Worm (Caenorhabditis elegans) whole organism, early embryonic: ENCODE results near the gene cyp-14A1.

Experiments used
- B0310.2 ChIP-seq: sonication (generic microtip); optimal IDR thresholded peaks from 2 replicates; lab custom pipeline; 2016; ENCODE audit warnings: mild to moderate bottlenecking, missing genetic modification characterization, missing compliant biosample characterization
- F13C5.2 ChIP-seq: sonication (generic microtip); optimal IDR thresholded peaks from 2 replicates; lab custom pipeline; 2017; ENCODE audit warnings: mild to moderate bottlenecking, missing genetic modification characterization, inconsistent platforms, missing compliant biosample characterization
- aly-1 ChIP-seq: sonication (generic microtip); optimal IDR thresholded peaks from 2 replicates; lab custom pipeline; 2016; ENCODE audit warnings: missing genetic modification characterization, missing compliant biosample characterization
- ama-1 ChIP-seq: fragments of 150-350 bp; optimal IDR thresholded peaks from 2 replicates; lab custom pipeline; 2014
- ceh-13 ChIP-seq: fragments of 200-800 bp; sonication (Bioruptor generic); optimal IDR thresholded peaks from 2 replicates; lab custom pipeline; 2018; ENCODE audit warnings: mild to moderate bottlenecking, missing genetic modification characterization, missing compliant biosample characterization
- ceh-36 ChIP-seq: sonication (generic microtip); optimal IDR thresholded peaks from 2 replicates; lab custom pipeline; 2016; ENCODE audit warnings: missing genetic modification characterization, inconsistent platforms, missing compliant biosample characterization
- ets-7 ChIP-seq: sonication (generic microtip); optimal IDR thresholded peaks from 2 replicates; lab custom pipeline; 2016; ENCODE audit warnings: missing genotype, missing genetic modification characterization, missing compliant biosample characterization
- flt-1 ChIP-seq: fragments of 200-800 bp; sonication (Bioruptor generic); IDR thresholded peaks from 2 replicates; pipeline ENCODE4 v1.3.6; 2022; ENCODE audit warnings: missing genetic modification characterization, missing compliant biosample characterization
- hmbx-1 ChIP-seq: sonication (generic microtip); optimal IDR thresholded peaks from 2 replicates; lab custom pipeline; 2016; ENCODE audit warnings: mild to moderate bottlenecking, missing genetic modification characterization, missing compliant biosample characterization
- hmg-4 ChIP-seq: fragments of 200-800 bp; sonication (Bioruptor generic); optimal IDR thresholded peaks from 2 replicates; lab custom pipeline; 2018; ENCODE audit warnings: mild to moderate bottlenecking, missing genetic modification characterization, missing compliant biosample characterization
- hnd-1 ChIP-seq: sonication (generic microtip); optimal IDR thresholded peaks from 2 replicates; lab custom pipeline; 2016; ENCODE audit warnings: missing genetic modification characterization, missing compliant biosample characterization
- pes-1 ChIP-seq: fragments of 200-800 bp; sonication (Bioruptor generic); IDR thresholded peaks from 2 replicates; pipeline ENCODE4 v1.3.6; 2022; ENCODE audit warnings: missing genetic modification reagents, missing genetic modification characterization, missing compliant biosample characterization
- scrt-1 ChIP-seq: fragments of 200-800 bp; sonication (Bioruptor generic); IDR thresholded peaks from 2 replicates; pipeline ENCODE4 v1.3.6; 2022; ENCODE audit warnings: missing genetic modification characterization, missing compliant biosample characterization
- sea-1 ChIP-seq: fragments of 200-800 bp; sonication (Bioruptor generic); conservative IDR thresholded peaks from 2 replicates; pipeline ENCODE4 v1.3.6; 2022; ENCODE audit warnings: missing genetic modification characterization, missing compliant biosample characterization
- tbx-11 ChIP-seq: fragments of 200-800 bp; sonication (Bioruptor generic); IDR thresholded peaks from 2 replicates; pipeline ENCODE4 v1.3.6; 2022; ENCODE audit warnings: missing genetic modification characterization, missing compliant biosample characterization
- tbx-37 ChIP-seq: fragments of 200-800 bp; sonication (Bioruptor generic); conservative IDR thresholded peaks from 2 replicates; pipeline ENCODE4 v1.3.6; 2022; ENCODE audit warnings: missing genetic modification reagents, missing genetic modification characterization, missing compliant biosample characterization
- tra-4 ChIP-seq: sonication (generic microtip); optimal IDR thresholded peaks from 2 replicates; lab custom pipeline; 2017; ENCODE audit warnings: missing genetic modification characterization, missing compliant biosample characterization

Gene cyp-14A1

DNA sequence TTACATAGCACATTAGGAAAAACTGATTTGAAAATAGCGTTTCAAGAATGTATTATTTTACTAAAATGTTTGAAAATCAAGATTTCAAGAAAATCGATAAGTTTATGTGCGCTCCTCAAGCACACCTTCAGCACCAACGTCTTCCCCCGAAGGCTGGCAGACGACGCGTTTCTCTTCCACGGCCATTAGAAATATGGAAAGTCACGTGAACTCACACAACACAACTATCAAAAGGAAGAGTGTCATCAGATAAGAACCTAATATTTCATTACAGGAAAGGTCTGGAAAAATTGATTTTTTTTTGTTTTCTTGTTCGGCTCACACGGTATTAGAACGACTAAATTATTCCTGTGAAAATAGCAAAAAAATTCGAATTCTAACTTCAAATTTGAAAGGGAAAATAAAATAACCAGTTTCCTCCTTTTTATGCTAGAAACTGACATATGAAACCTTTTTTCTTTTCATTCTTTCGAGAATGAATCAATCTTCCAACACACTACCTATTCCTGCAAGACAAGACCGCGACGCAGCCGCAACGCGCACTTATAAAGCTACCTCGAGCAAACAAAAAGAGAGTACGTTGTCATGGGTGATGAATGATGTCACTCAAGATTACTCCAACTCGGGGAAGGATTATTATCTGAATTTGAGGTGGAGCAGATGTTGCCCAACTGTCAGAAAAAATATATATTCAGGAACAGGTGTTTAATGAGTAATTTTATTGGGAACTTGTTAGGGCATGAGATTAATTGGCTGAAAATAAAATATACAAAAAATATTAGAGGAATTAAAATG lies 41.8 kb downstream of the cyp-14A1 start:
- no peak for TF ChIP-seq ama-1 (lab: Kevin White, UChicago)
- TF ChIP-seq ceh-36 = peak; percentile 5
- no peak for TF ChIP-seq sea-1
- no peak for TF ChIP-seq B0310.2 (tag; lab: Kevin White, UChicago)
- no peak for TF ChIP-seq flt-1

DNA sequence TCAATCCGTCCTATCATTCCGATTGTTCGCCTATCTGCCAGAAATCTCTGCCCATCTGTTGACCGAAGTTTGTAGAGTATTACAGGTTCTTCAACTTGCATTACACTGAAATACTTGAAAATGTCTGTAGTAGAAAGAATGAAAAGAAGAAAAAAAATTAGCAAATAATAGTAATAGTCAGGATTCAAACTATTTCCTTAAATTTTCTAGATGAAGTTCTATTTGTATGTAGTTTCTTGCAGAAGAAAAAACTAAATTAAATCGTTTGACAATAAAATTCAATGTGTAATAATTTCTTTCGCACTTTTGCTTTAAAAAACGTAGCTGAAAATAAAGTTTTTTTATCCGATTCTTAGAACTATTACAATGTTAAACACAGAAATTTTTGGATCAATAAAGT lies 42.5 kb downstream of the cyp-14A1 start, which contains the start of gene skr-19:
skr-19 (minus strand) TSS at position 101 of the 400 bp plus-strand sequence.
- no peak for TF ChIP-seq tbx-11 (GFP tag; lab: Robert Waterston, UW)
- TF ChIP-seq sea-1 = no peak
- TF ChIP-seq scrt-1 (GFP tag; lab: Robert Waterston, UW) = no peak
- TF ChIP-seq tbx-37 (GFP tag; lab: Robert Waterston, UW) = no peak
- TF ChIP-seq flt-1 = no peak
- no peak for TF ChIP-seq ceh-13 (GFP tag; lab: Kevin White, UChicago)
- no peak for TF ChIP-seq hmg-4 (GFP tag; lab: Kevin White, UChicago)
- no peak for TF ChIP-seq hmbx-1 (tag; lab: Kevin White, UChicago)
- TF ChIP-seq B0310.2 (tag; lab: Kevin White, UChicago) = no peak
- no peak for TF ChIP-seq pes-1 (GFP tag; lab: Robert Waterston, UW)
- TF ChIP-seq hnd-1 (tag; lab: Kevin White, UChicago) = no peak
- no peak for TF ChIP-seq tra-4 (tag; lab: Kevin White, UChicago)
- no peak for TF ChIP-seq ets-7 (tag; lab: Kevin White, UChicago)
- TF ChIP-seq aly-1 (tag; lab: Kevin White, UChicago) = no peak
- TF ChIP-seq ceh-36 = no peak
- no peak for TF ChIP-seq F13C5.2 (tag; lab: Kevin White, UChicago)
- no peak for TF ChIP-seq ama-1 (lab: Kevin White, UChicago)

DNA sequence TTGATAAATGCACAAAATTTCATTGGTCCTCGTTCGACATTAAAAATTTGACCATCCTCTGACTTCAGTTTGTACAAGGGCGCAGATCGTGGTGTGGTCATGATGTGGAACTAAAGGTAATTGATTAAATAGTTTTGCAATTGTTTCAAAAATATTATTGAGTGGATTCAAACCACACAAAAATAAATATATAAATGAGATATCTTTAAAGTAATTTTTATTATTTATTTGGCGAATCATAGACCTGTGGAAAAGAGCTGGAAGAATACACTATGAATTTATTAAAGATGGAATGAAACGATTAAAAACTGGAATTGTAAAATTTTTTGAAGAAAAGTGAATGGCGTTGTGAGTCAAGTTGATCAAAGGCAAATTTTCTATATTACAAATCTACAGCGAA lies 43.7 kb downstream of the cyp-14A1 start, which contains the start of gene skr-20:
skr-20 (minus strand) TSS at position 101 of the 400 bp plus-strand sequence.
- TF ChIP-seq hmbx-1 (tag; lab: Kevin White, UChicago) = no peak
- no peak for TF ChIP-seq F13C5.2 (tag; lab: Kevin White, UChicago)
- TF ChIP-seq ceh-36 = no peak
- no peak for TF ChIP-seq tbx-11 (GFP tag; lab: Robert Waterston, UW)
- no peak for TF ChIP-seq flt-1
- TF ChIP-seq hmg-4 (GFP tag; lab: Kevin White, UChicago) = no peak
- TF ChIP-seq ceh-13 (GFP tag; lab: Kevin White, UChicago) = no peak
- TF ChIP-seq tra-4 (tag; lab: Kevin White, UChicago) = no peak
- TF ChIP-seq scrt-1 (GFP tag; lab: Robert Waterston, UW) = no peak
- no peak for TF ChIP-seq ama-1 (lab: Kevin White, UChicago)
- no peak for TF ChIP-seq ets-7 (tag; lab: Kevin White, UChicago)
- no peak for TF ChIP-seq hnd-1 (tag; lab: Kevin White, UChicago)

DNA sequence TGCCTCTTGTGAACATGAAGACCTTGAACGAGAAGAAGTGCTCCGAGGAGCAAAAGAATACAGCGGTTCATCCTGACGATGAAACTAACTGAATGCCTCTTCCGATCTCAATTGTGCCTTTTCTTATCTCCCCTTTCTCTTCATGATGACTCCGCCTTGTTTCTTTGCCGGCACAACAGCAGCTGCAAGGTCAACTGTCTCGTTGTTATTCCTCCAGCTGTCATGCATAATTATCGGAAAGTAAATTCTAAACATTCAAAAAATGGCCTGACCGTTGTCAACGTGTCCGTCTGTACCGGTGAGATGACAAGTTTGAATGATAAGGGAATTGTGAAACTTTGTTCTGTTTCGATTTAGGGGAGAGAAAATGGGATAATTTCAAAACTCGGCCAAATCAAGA lies 45.8 kb downstream of the cyp-14A1 start, which contains the start of gene asp-4:
asp-4 (minus strand) TSS at position 106 of the 400 bp plus-strand sequence.
- TF ChIP-seq ets-7 (tag; lab: Kevin White, UChicago) = no peak

DNA sequence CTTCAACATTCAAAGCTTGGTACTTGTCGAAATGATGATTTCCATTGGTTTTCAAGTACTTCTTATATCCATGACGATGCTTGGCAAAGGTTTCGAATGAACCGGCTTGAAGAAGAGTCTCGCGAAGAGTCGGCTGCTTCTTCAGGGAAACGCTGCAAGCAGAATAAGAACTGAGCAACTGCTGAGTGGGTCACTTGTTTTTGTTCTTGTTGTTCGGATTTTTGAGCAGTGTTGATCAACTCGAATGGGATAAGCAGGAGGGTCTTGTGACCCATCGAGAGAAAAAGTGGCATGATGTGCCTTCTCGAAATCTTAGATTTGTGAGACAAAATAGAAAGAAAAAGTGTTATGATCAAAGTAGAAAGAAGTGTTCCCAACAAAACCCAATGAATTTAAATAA lies 46.5 kb downstream of the cyp-14A1 start:
- TF ChIP-seq ceh-13 (GFP tag; lab: Kevin White, UChicago) (no peak), B0310.2 (tag; lab: Kevin White, UChicago) (no peak), flt-1 (no peak), hnd-1 (tag; lab: Kevin White, UChicago) (no peak), tra-4 (tag; lab: Kevin White, UChicago) (no peak), scrt-1 (GFP tag; lab: Robert Waterston, UW) (no peak), F13C5.2 (tag; lab: Kevin White, UChicago) (no peak), tbx-37 (GFP tag; lab: Robert Waterston, UW) (no peak), ets-7 (tag; lab: Kevin White, UChicago) (no peak), ceh-36 (no peak), pes-1 (GFP tag; lab: Robert Waterston, UW) (no peak), hmbx-1 (tag; lab: Kevin White, UChicago) (no peak), hmg-4 (GFP tag; lab: Kevin White, UChicago) (no peak), ama-1 (lab: Kevin White, UChicago) (no peak), tbx-11 (GFP tag; lab: Robert Waterston, UW) (no peak), sea-1 (no peak)

DNA sequence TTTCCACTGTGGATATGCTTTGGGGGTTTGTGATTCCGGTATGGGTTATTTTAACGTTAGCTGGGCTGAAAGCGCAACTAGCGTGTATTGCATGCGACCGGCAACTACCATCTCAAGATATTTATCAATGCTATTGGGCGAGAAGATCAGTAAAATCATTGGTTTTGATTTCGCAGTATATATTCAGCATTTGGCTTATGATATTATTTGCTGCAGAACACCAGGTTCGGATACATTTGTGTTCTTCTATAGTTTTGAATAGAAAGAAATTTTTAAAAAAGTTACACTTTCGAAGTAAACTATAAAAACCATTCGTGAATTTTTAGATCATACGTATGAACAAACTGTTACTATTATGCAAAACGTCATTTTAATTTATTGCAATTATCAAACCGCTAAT lies 49.2 kb downstream of the cyp-14A1 start:
- TF ChIP-seq flt-1 (no peak), hmg-4 (GFP tag; lab: Kevin White, UChicago) (no peak)

DNA sequence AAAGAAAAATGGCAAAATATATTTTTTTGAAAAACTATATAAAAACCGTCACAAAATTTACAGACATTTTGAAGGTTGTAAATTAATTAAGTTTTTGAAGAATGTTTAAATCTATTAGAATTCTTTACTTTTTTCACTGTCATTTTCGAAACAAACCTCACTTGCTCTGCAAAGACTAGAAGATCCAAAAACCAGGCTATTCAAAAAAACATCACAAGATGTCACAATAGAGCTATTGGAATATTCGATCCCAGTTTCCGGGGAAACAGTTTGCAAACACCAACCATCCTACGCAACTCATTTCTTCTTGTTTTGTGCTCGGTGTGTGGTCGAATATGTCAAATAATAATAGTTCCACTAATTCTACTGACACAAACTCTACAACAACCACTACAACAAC lies 50.4 kb downstream of the cyp-14A1 start, which contains the start of gene R12H7.4:
R12H7.4 (plus strand) TSS at position 301 of the 400 bp plus-strand sequence.
- no peak for TF ChIP-seq tra-4 (tag; lab: Kevin White, UChicago)
